Worm (Caenorhabditis elegans) whole organism, L3 larva: ENCODE data around the gene cest-26.

Experiments used
- elt-3 ChIP-seq, 3 experiments: fragments of 150-350 bp in 1 of 3; sonication (generic microtip) in 2 of 3; optimal IDR thresholded peaks; 2 replicates in 2 of 3; 4 replicates in 1 of 3; lab custom pipeline; 2014 to 2017; ENCODE audit warnings: missing biosample characterization in 3 of 3, missing genetic modification characterization in 3 of 3
- mml-1 ChIP-seq: fragments of 150-350 bp; sonication (generic microtip); optimal IDR thresholded peaks from 3 replicates; lab custom pipeline; 2014; ENCODE audit warnings: missing biosample characterization, missing genetic modification characterization
- nhr-23 ChIP-seq: fragments of 150-350 bp; optimal IDR thresholded peaks from 2 replicates; lab custom pipeline; 2014; ENCODE audit warnings: missing biosample characterization, missing genetic modification reagents, missing genetic modification characterization
- nhr-237 ChIP-seq: fragments of 150-350 bp; optimal IDR thresholded peaks from 2 replicates; lab custom pipeline; 2014; ENCODE audit warnings: missing biosample characterization, missing genetic modification characterization
- pqm-1 ChIP-seq: fragments of 150-350 bp; optimal IDR thresholded peaks from 2 replicates; lab custom pipeline; 2017; ENCODE audit warnings: missing biosample characterization, missing genetic modification characterization, inconsistent platforms
- skn-1 ChIP-seq: fragments of 150-350 bp; optimal IDR thresholded peaks from 2 replicates; lab custom pipeline; 2014; ENCODE audit warnings: missing biosample characterization, missing genetic modification characterization
- snpc-4 ChIP-seq: fragments of 150-350 bp; optimal IDR thresholded peaks from 2 replicates; lab custom pipeline; 2014; ENCODE audit warnings: missing biosample characterization, missing genetic modification characterization
- unc-62 ChIP-seq: fragments of 150-350 bp; sonication (generic microtip); optimal IDR thresholded peaks from 4 replicates; lab custom pipeline; 2014; ENCODE audit warnings: missing biosample characterization, missing genetic modification reagents, missing genetic modification characterization

- TF ChIP-seq unc-62 (GFP tag; lab: Kevin White, UChicago) (no peak), snpc-4 (tag; lab: Kevin White, UChicago) (no peak), nhr-23 (no peak), nhr-237 (tag; lab: Kevin White, UChicago) (no peak), elt-3 (tag; optimal IDR thresholded peaks at IDR 0.05; lab: Kevin White, UChicago) (no peak), skn-1 (tag; lab: Kevin White, UChicago) (no peak), mml-1 (tag; lab: Kevin White, UChicago) (no peak), pqm-1 (tag; lab: Kevin White, UChicago) (peak; percentile 82)
Observed at ce11 chrX:4480800-4481199, 43.3 kb upstream of the cest-26 start.
